Fruit fly (Drosophila melanogaster): Measurements from ENCODE around the gene CG4364.

Gene CG4364

dm6 chr2L:9660516-9660920 is 50.6 kb downstream of the CG4364 start (continued):
- TF ChIP-seq eg (GFP tag; IDR thresholded peaks at IDR 0.05) (peak; percentile 52; the same call in 2 of the 3 replicates), lz (GFP tag; optimal IDR thresholded peaks at IDR 0.05) (peak; percentile 43), CG4318 (GFP tag; optimal IDR thresholded peaks at IDR 0.05) (peak; percentile 6), CG32006 (GFP tag; optimal IDR thresholded peaks at IDR 0.05) (peak; percentile 64), Hr39 (GFP tag; optimal IDR thresholded peaks at IDR 0.05) (no peak), CG6808 (GFP tag; optimal IDR thresholded peaks at IDR 0.05) (peak; percentile 29), OdsH (GFP tag; optimal IDR thresholded peaks at IDR 0.05) (no peak), CG1621 (tag; optimal IDR thresholded peaks at IDR 0.05) (no peak), CG10631 (GFP tag; optimal IDR thresholded peaks at IDR 0.05) (peak; percentile 37), fd59A (GFP tag; optimal IDR thresholded peaks at IDR 0.05) (peak; percentile 35), CG11902 (GFP tag; optimal IDR thresholded peaks at IDR 0.05) (no peak), Hr4 (GFP tag; optimal IDR thresholded peaks at IDR 0.05) (peak; percentile 44), Lpt (GFP tag; optimal IDR thresholded peaks at IDR 0.05) (no peak), achi (GFP tag; optimal IDR thresholded peaks at IDR 0.05) (peak; percentile 37), spab (GFP tag; optimal IDR thresholded peaks at IDR 0.05) (peak; percentile 49), CG11762 (GFP tag; optimal IDR thresholded peaks at IDR 0.05; ENCODE audit: insufficient read depth) (no peak), Sox15 (GFP tag; optimal IDR thresholded peaks at IDR 0.05) (no peak), Blimp-1 (GFP tag; optimal IDR thresholded peaks at IDR 0.05) (no peak), CG3919 (GFP tag; optimal IDR thresholded peaks at IDR 0.05) (peak; percentile 15)

Measured in whole organism, prepupa.